Fruit fly (Drosophila melanogaster) S2 (cell line): ENCODE measurements around the gene Sf3a2.

Experiments used
- CG8478 ChIP-seq: fragments of >200 bp; optimal IDR thresholded peaks from 2 replicates; lab custom pipeline; 2018
- CTCF ChIP-seq, 2 experiments: fragments of >200 bp; optimal IDR thresholded peaks; 2 replicates each; lab custom pipeline; 2018

DNA sequence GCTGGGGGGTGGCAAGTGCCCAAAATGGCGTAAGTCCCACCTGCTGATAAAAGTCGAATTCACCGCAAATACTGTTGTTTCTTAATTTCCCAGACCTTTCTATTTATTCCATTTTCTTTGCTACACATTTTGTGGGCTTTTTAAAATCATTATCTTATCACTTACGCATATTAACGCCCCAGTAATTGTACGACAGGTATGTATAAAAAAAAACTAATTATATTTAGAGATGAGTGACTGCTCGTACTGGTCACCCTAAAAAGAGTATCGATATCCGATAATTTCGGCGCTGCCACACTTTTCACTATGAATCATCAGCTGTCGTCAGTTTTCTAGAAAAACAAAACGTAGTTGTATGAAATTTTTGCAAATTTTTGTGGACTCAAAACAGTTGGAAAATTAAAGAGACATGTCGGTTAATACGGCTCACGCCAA, 36.1 kb upstream of the Sf3a2 start, which contains the start of the genes CG10948 and Wbp2:
- TF ChIP-seq CTCF (optimal IDR thresholded peaks at IDR 0.05; lab: Kevin White, UChicago) (no peak), CG8478 (no peak)
